Worm (Caenorhabditis elegans): ENCODE results near the gene Y59A8B.19.
A peak's percentile ranks its signal among the peaks of the same experiment; 100 is the strongest.

The Y59A8B.19 gene

ce11 chrV:17982935-17983334 lies 24.1 kb upstream of the Y59A8B.19 start:
- no peak for TF ChIP-seq hlh-30 (tag; optimal IDR thresholded peaks at IDR 0.05; ENCODE audit: insufficient read depth)
- no peak for TF ChIP-seq pat-9 (tag; optimal IDR thresholded peaks at IDR 0.05)
- TF ChIP-seq zip-5 (tag; optimal IDR thresholded peaks at IDR 0.05) = no peak
- TF ChIP-seq unc-42 (tag; optimal IDR thresholded peaks at IDR 0.05) = no peak
- no peak for TF ChIP-seq C08G9.2 (tag; optimal IDR thresholded peaks at IDR 0.05)
- TF ChIP-seq F13H6.1 (tag; optimal IDR thresholded peaks at IDR 0.05) = no peak
- no peak for TF ChIP-seq Y22D7AL.16 (tag; optimal IDR thresholded peaks at IDR 0.05)
- no peak for TF ChIP-seq ceh-45 (GFP tag; IDR thresholded peaks at IDR 0.05)
- TF ChIP-seq ceh-14 (tag; optimal IDR thresholded peaks at IDR 0.05) = no peak
- TF ChIP-seq dve-1 (tag; optimal IDR thresholded peaks at IDR 0.05) = no peak
- TF ChIP-seq ceh-9 (tag; optimal IDR thresholded peaks at IDR 0.05) = no peak
- no peak for TF ChIP-seq C38D4.7 (GFP tag; optimal IDR thresholded peaks at IDR 0.05)
- TF ChIP-seq T23F11.4 (GFP tag; optimal IDR thresholded peaks at IDR 0.05) = no peak
- no peak for TF ChIP-seq sox-4 (tag; optimal IDR thresholded peaks at IDR 0.05)
- no peak for TF ChIP-seq rnt-1 (tag; optimal IDR thresholded peaks at IDR 0.05)
- TF ChIP-seq dmd-4 (tag; optimal IDR thresholded peaks at IDR 0.05; ENCODE audit: borderline replicate concordance) = no peak
- TF ChIP-seq fax-1 (tag; optimal IDR thresholded peaks at IDR 0.05) = no peak
- TF ChIP-seq ztf-16 (tag; optimal IDR thresholded peaks at IDR 0.05) = no peak
- TF ChIP-seq mec-3 (tag; optimal IDR thresholded peaks at IDR 0.05; ENCODE audit: borderline replicate concordance) = no peak
- no peak for TF ChIP-seq pax-1 (tag; optimal IDR thresholded peaks at IDR 0.05)

ce11 chrV:17985960-17986359 lies 21.1 kb upstream of the Y59A8B.19 start, which contains the start of gene Y59A8B.21:
TSS of gene Y59A8B.21 (plus strand) at chrV:17986260.
- no peak for TF ChIP-seq ahr-1 (tag; optimal IDR thresholded peaks at IDR 0.05)
- TF ChIP-seq sox-4 (tag; optimal IDR thresholded peaks at IDR 0.05) = no peak
- no peak for TF ChIP-seq gmeb-2 (tag; optimal IDR thresholded peaks at IDR 0.05)
- TF ChIP-seq pha-4 (tag; optimal IDR thresholded peaks at IDR 0.05) = no peak
- no peak for TF ChIP-seq elt-4 (tag; optimal IDR thresholded peaks at IDR 0.05)

- TF ChIP-seq T23F11.4 (GFP tag; optimal IDR thresholded peaks at IDR 0.05) (no peak), unc-3 (GFP tag; conservative IDR thresholded peaks at IDR 0.05) (no peak), unc-3 (tag; optimal IDR thresholded peaks at IDR 0.05) (no peak), ceh-22 (tag; optimal IDR thresholded peaks at IDR 0.05) (no peak), ceh-6 (GFP tag; optimal IDR thresholded peaks at IDR 0.05) (no peak), hlh-30 (tag; optimal IDR thresholded peaks at IDR 0.05; ENCODE audit: insufficient read depth) (no peak), unc-86 (tag; optimal IDR thresholded peaks at IDR 0.05) (no peak)
Observed at ce11 chrV:18001268-18001667, 5.8 kb upstream of the Y59A8B.19 start, which contains the start of gene lon-8. TSS of gene lon-8 (minus strand) at chrV:18001368.

- TF ChIP-seq ztf-16 (tag; optimal IDR thresholded peaks at IDR 0.05) (no peak), pax-1 (tag; optimal IDR thresholded peaks at IDR 0.05) (no peak), K02D7.2 (tag; optimal IDR thresholded peaks at IDR 0.05) (no peak), ref-2 (tag; optimal IDR thresholded peaks at IDR 0.05) (peak; percentile 4)
Observed at ce11 chrV:18003876-18004275, 3.2 kb upstream of the Y59A8B.19 start.

ce11 chrV:18008680-18009079 lies 1.6 kb downstream of the Y59A8B.19 start:
- no peak for TF ChIP-seq pha-2 (tag; optimal IDR thresholded peaks at IDR 0.05)
- TF ChIP-seq eyg-1 (tag; optimal IDR thresholded peaks at IDR 0.05) = no peak
- TF ChIP-seq F13H6.1 (tag; optimal IDR thresholded peaks at IDR 0.05) = no peak
- no peak for TF ChIP-seq fax-1 (tag; optimal IDR thresholded peaks at IDR 0.05)
- TF ChIP-seq ceh-24 (tag; optimal IDR thresholded peaks at IDR 0.05) = no peak
- no peak for TF ChIP-seq ceh-31 (tag; optimal IDR thresholded peaks at IDR 0.05)
- no peak for TF ChIP-seq unc-86 (tag; optimal IDR thresholded peaks at IDR 0.05)
- TF ChIP-seq npax-4 (tag; optimal IDR thresholded peaks at IDR 0.05) = no peak
- no peak for TF ChIP-seq ceh-22 (tag; optimal IDR thresholded peaks at IDR 0.05)
- TF ChIP-seq pax-1 (tag; optimal IDR thresholded peaks at IDR 0.05) = no peak

Data from whole organism, late embryonic.